Worm (Caenorhabditis elegans) whole organism, L3 larva: ENCODE measurements around the gene sod-3.

ENCODE experiments used
- aly-2 ChIP-seq: fragments of 150-350 bp; optimal IDR thresholded peaks from 2 replicates; lab custom pipeline; 2014; ENCODE audit warnings: missing biosample characterization, missing genetic modification characterization
- ceh-16 ChIP-seq: sonication (generic microtip); optimal IDR thresholded peaks from 2 replicates; lab custom pipeline; 2017; ENCODE audit warnings: missing biosample characterization, missing genetic modification characterization
- fos-1 ChIP-seq: fragments of 150-350 bp; optimal IDR thresholded peaks from 2 replicates; lab custom pipeline; 2014; ENCODE audit warnings: missing biosample characterization, missing genetic modification characterization
- jun-1 ChIP-seq: fragments of 150-350 bp; optimal IDR thresholded peaks from 2 replicates; lab custom pipeline; 2014; ENCODE audit warnings: missing biosample characterization, missing genetic modification reagents, missing genetic modification characterization
- lin-39 ChIP-seq: fragments of 150-350 bp; optimal IDR thresholded peaks from 2 replicates; lab custom pipeline; 2018; ENCODE audit warnings: missing biosample characterization, missing genetic modification reagents, missing genetic modification characterization
- nfya-1 ChIP-seq: sonication (generic microtip); optimal IDR thresholded peaks from 2 replicates; lab custom pipeline; 2017; ENCODE audit warnings: missing genetic modification characterization, mild to moderate bottlenecking, missing compliant biosample characterization, antibody characterized with exemption, moderate library complexity; ENCODE audit not compliant: insufficient read depth
- nhr-11 ChIP-seq: fragments of 150-350 bp; optimal IDR thresholded peaks from 2 replicates; lab custom pipeline; 2014; ENCODE audit warnings: missing biosample characterization, missing genetic modification characterization
- nhr-25 ChIP-seq: sonication (generic microtip); optimal IDR thresholded peaks from 2 replicates; lab custom pipeline; 2017; ENCODE audit warnings: missing biosample characterization, missing genetic modification characterization
- nhr-67 ChIP-seq: fragments of 150-350 bp; optimal IDR thresholded peaks from 2 replicates; lab custom pipeline; 2014; ENCODE audit warnings: missing biosample characterization, missing genetic modification characterization
- unc-39 ChIP-seq: sonication (generic microtip); optimal IDR thresholded peaks from 4 replicates; lab custom pipeline; 2017; ENCODE audit warnings: missing biosample characterization, missing genetic modification characterization
- ztf-4 ChIP-seq: fragments of 150-350 bp; optimal IDR thresholded peaks from 2 replicates; lab custom pipeline; 2014; ENCODE audit warnings: missing biosample characterization, missing genetic modification characterization

- no peak for TF ChIP-seq nhr-11 (tag; lab: Kevin White, UChicago)
- no peak for TF ChIP-seq lin-39 (tag; lab: Kevin White, UChicago)
- no peak for TF ChIP-seq aly-2
- no peak for TF ChIP-seq fos-1 (tag; lab: Kevin White, UChicago)
- no peak for TF ChIP-seq nfya-1
- no peak for TF ChIP-seq nhr-25 (tag; lab: Kevin White, UChicago)
- TF ChIP-seq ztf-4 (tag; lab: Kevin White, UChicago) = no peak
- TF ChIP-seq nhr-67 (tag; lab: Kevin White, UChicago) = no peak
- no peak for TF ChIP-seq jun-1
- TF ChIP-seq unc-39 = no peak
- no peak for TF ChIP-seq ceh-16 (tag; lab: Kevin White, UChicago)
These were observed 4.1 kb downstream of the sod-3 start, which contains the start of gene lido-1 for ce11 chrX:17096508-17097234.
